Worm (Caenorhabditis elegans): ENCODE results near the gene cng-3.

ce11 chrIV:9511640-9512039, 30.8 kb upstream of the cng-3 start:
- TF ChIP-seq cog-1 (tag; optimal IDR thresholded peaks at IDR 0.05) (no peak), flt-1 (GFP tag; IDR thresholded peaks at IDR 0.05) (no peak)

Data from whole organism, midembryonic.